Worm (Caenorhabditis elegans): ENCODE results near the gene fars-2.

DNA sequence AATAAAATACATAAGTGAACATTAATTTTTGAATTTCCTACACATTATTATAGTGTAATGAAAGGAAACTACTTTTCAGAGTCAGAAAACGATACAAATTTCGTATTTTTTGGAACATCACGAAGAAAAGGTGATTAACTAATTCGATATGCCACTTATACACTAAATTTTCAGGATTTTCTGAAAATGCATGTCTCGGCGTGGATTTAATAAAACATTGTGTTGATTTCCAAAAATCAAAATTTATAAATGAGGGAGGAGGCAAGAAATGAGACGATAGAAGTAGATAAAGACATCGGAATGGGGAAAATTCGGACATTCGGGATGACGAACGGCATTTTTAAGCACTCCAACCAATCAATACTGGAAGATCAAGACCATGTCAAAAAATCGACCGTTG lies 8.1 kb downstream of the fars-2 start, which contains the start of gene Y116F11B.14:
- TF ChIP-seq T22C8.4 (GFP tag; IDR thresholded peaks at IDR 0.05) (no peak), tab-1 (GFP tag; IDR thresholded peaks at IDR 0.05) (no peak), ref-1 (GFP tag; conservative IDR thresholded peaks at IDR 0.05) (no peak), ztf-23 (GFP tag; IDR thresholded peaks at IDR 0.05) (no peak), cog-1 (tag; optimal IDR thresholded peaks at IDR 0.05) (no peak), med-1 (GFP tag; optimal IDR thresholded peaks at IDR 0.05; ENCODE audit: insufficient read depth) (no peak), flt-1 (GFP tag; IDR thresholded peaks at IDR 0.05) (no peak), ztf-29 (GFP tag; IDR thresholded peaks at IDR 0.05) (no peak)
